Fruit fly (Drosophila melanogaster): ENCODE results near the gene Ama.

The Ama gene

DNA sequence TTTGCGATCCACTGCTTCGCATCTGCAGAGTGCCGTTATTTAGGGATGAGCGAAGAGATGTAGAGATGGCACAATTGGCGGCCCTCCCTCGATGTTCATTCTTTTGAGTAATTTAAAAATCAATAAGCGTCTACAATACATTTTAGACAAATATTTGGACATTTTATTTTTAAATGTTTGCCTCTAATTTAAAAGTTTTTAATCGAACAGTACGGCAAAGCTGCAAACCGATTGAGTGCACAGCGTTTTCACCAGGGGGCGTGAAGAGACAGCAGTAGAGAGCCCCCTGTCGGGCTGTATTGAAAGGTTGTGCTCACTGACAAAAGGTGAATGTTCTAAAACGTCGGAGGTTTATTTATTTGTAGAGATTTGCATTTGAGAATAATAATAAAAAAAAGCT lies 3.0 kb upstream of the Ama start, which contains the start of gene bcd (continued):
- peak; percentile 64 for TF ChIP-seq CG12659 (GFP tag; optimal IDR thresholded peaks at IDR 0.05)
- peak; percentile 80 for TF ChIP-seq NfI (GFP tag; optimal IDR thresholded peaks at IDR 0.05)
- TF ChIP-seq MTF-1 (GFP tag; optimal IDR thresholded peaks at IDR 0.05; ENCODE audit: borderline replicate concordance) = peak; percentile 83
- TF ChIP-seq lmd (GFP tag; IDR thresholded peaks at IDR 0.05) = peak; percentile 75
- peak; percentile 26 for TF ChIP-seq CG15601 (tag; optimal IDR thresholded peaks at IDR 0.05)
- TF ChIP-seq bigmax (GFP tag; optimal IDR thresholded peaks at IDR 0.05) = no peak
- TF ChIP-seq CG17186 (GFP tag; optimal IDR thresholded peaks at IDR 0.05) = no peak
- TF ChIP-seq CG1602 (GFP tag; optimal IDR thresholded peaks at IDR 0.05) = peak; percentile 81
- TF ChIP-seq B-H1 (GFP tag; IDR thresholded peaks at IDR 0.05) = peak; percentile 47; the same call in 1 of the 3 replicates
- TF ChIP-seq CG10431 (GFP tag; optimal IDR thresholded peaks at IDR 0.05) = no peak
- peak; percentile 65 for TF ChIP-seq slp2 (GFP tag; optimal IDR thresholded peaks at IDR 0.05)
- peak; percentile 64 for TF ChIP-seq CG12942 (GFP tag; optimal IDR thresholded peaks at IDR 0.05)
- peak; percentile 19 for TF ChIP-seq ac (GFP tag; optimal IDR thresholded peaks at IDR 0.05)
- peak; percentile 21 for TF ChIP-seq fd64A (GFP tag; optimal IDR thresholded peaks at IDR 0.05)
- TF ChIP-seq Ets65A (GFP tag) = peak; percentile 99
- TF ChIP-seq mld (GFP tag; IDR thresholded peaks at IDR 0.05; ENCODE audit: partially characterized antibody) = no peak
- peak; percentile 47; the same call in 1 of the 2 replicates for TF ChIP-seq CG16779 (GFP tag; IDR thresholded peaks at IDR 0.05)
- no peak for TF ChIP-seq nom (GFP tag; optimal IDR thresholded peaks at IDR 0.05)
- peak; percentile 57 for TF ChIP-seq amos (GFP tag; IDR thresholded peaks at IDR 0.05; ENCODE audit: partially characterized antibody)
- TF ChIP-seq Gug (GFP tag; IDR thresholded peaks at IDR 0.05) = peak; percentile 84
- peak; percentile 73 for TF ChIP-seq Camta (GFP tag; optimal IDR thresholded peaks at IDR 0.05)
- peak; percentile 63 for TF ChIP-seq dmrt99B (tag; optimal IDR thresholded peaks at IDR 0.05)
- peak; percentile 67 for TF ChIP-seq CG4730 (GFP tag; IDR thresholded peaks at IDR 0.05)
- TF ChIP-seq CG10366 (GFP tag; IDR thresholded peaks at IDR 0.05) = peak; percentile 74
- TF ChIP-seq Antp (GFP tag; optimal IDR thresholded peaks at IDR 0.05) = peak; percentile 83
- TF ChIP-seq org-1 (GFP tag; optimal IDR thresholded peaks at IDR 0.05) = no peak
- peak; percentile 72 for TF ChIP-seq unpg (GFP tag; optimal IDR thresholded peaks at IDR 0.05)
- TF ChIP-seq CG11696 (GFP tag; IDR thresholded peaks at IDR 0.05) = peak; percentile 51
- TF ChIP-seq ro (GFP tag; IDR thresholded peaks at IDR 0.05) = peak; percentile 53
- TF ChIP-seq CG31388 (GFP tag; optimal IDR thresholded peaks at IDR 0.05) = peak; percentile 10
- peak; percentile 39; the same call in 2 of the 3 replicates for TF ChIP-seq croc (GFP tag; conservative IDR thresholded peaks at IDR 0.05)
- TF ChIP-seq CG6654 (GFP tag; optimal IDR thresholded peaks at IDR 0.05) = peak; percentile 25
- peak; percentile 80 for TF ChIP-seq CG9609 (GFP tag; optimal IDR thresholded peaks at IDR 0.05)
- no peak for TF ChIP-seq MESR4 (GFP tag; optimal IDR thresholded peaks at IDR 0.05)
- TF ChIP-seq so (GFP tag; IDR thresholded peaks at IDR 0.05) = no peak
- peak; percentile 80 to 83 for TF ChIP-seq dpn (GFP tag; optimal IDR thresholded peaks at IDR 0.05)
- peak; percentile 9 for TF ChIP-seq tap (tag; optimal IDR thresholded peaks at IDR 0.05)
- TF ChIP-seq HLH3B (GFP tag; IDR thresholded peaks at IDR 0.05) = peak; percentile 63
- peak; percentile 45 for TF ChIP-seq Nf-YC (tag; optimal IDR thresholded peaks at IDR 0.05)
- no peak for TF ChIP-seq Neu2 (GFP tag; optimal IDR thresholded peaks at IDR 0.05; ENCODE audit: borderline replicate concordance)
- TF ChIP-seq Hr3 (GFP tag; optimal IDR thresholded peaks at IDR 0.05) = peak; percentile 78
- TF ChIP-seq Deaf1 (tag; optimal IDR thresholded peaks at IDR 0.05) = peak; percentile 26
- peak; percentile 52 for TF ChIP-seq lab (GFP tag; optimal IDR thresholded peaks at IDR 0.05)
- no peak for TF ChIP-seq CG1832 (GFP tag; optimal IDR thresholded peaks at IDR 0.05)
- TF ChIP-seq Optix (GFP tag; IDR thresholded peaks at IDR 0.05) = peak; percentile 78
- TF ChIP-seq CG13123 (GFP tag; optimal IDR thresholded peaks at IDR 0.05) = peak; percentile 46
- peak; percentile 88 for TF ChIP-seq CG5245 (GFP tag; optimal IDR thresholded peaks at IDR 0.05)
- TF ChIP-seq CG15479 (GFP tag; optimal IDR thresholded peaks at IDR 0.05) = no peak
- peak; percentile 53; the same call in 1 of the 2 replicates for TF ChIP-seq gsb (GFP tag; IDR thresholded peaks at IDR 0.05)
- TF ChIP-seq CG10979 (tag; optimal IDR thresholded peaks at IDR 0.05) = peak; percentile 51
- TF ChIP-seq cas (GFP tag; IDR thresholded peaks at IDR 0.05) = no peak; the same call in 1 of the 2 replicates

All from whole organism, embryonic.